Worm (Caenorhabditis elegans) whole organism, L2 larva: ENCODE data around the gene hlh-32.

Experiments used
- C34F6.9 ChIP-seq: fragments of 150-350 bp; optimal IDR thresholded peaks from 2 replicates; lab custom pipeline; 2014; ENCODE audit warnings: missing biosample characterization, missing genetic modification characterization
- F13H6.1 ChIP-seq: sonication (generic microtip); optimal IDR thresholded peaks from 2 replicates; lab custom pipeline; 2016; ENCODE audit warnings: missing genetic modification characterization, missing compliant biosample characterization
- Y55F3AM.14 ChIP-seq: fragments of 200-800 bp; sonication (Bioruptor generic); optimal IDR thresholded peaks from 2 replicates; lab custom pipeline; 2018; ENCODE audit warnings: mild to moderate bottlenecking, missing genetic modification characterization, missing compliant biosample characterization
- alr-1 ChIP-seq: fragments of 150-350 bp; optimal IDR thresholded peaks from 2 replicates; lab custom pipeline; 2014; ENCODE audit warnings: missing biosample characterization, missing genetic modification characterization
- aly-2 ChIP-seq: fragments of 150-350 bp; optimal IDR thresholded peaks from 2 replicates; lab custom pipeline; 2014; ENCODE audit warnings: missing biosample characterization, missing genetic modification characterization
- blmp-1 ChIP-seq: sonication (generic microtip); optimal IDR thresholded peaks from 2 replicates; lab custom pipeline; 2017; ENCODE audit warnings: missing genetic modification characterization, mild to moderate bottlenecking, missing compliant biosample characterization, antibody characterized with exemption, moderate library complexity; ENCODE audit not compliant: insufficient read depth
- ceh-16 ChIP-seq: fragments of 150-350 bp; optimal IDR thresholded peaks from 2 replicates; lab custom pipeline; 2014; ENCODE audit warnings: missing biosample characterization, missing genetic modification characterization
- ceh-82 ChIP-seq: fragments of 150-350 bp; optimal IDR thresholded peaks from 2 replicates; lab custom pipeline; 2014; ENCODE audit warnings: missing biosample characterization, missing genetic modification characterization
- crh-2 ChIP-seq: sonication (generic microtip); optimal IDR thresholded peaks from 2 replicates; lab custom pipeline; 2017; ENCODE audit warnings: missing biosample characterization, missing genetic modification characterization
- dmd-4 ChIP-seq: sonication (generic microtip); optimal IDR thresholded peaks from 2 replicates; lab custom pipeline; 2017; ENCODE audit warnings: missing biosample characterization, missing genetic modification characterization
- elt-1 ChIP-seq: fragments of 150-350 bp; optimal IDR thresholded peaks from 2 replicates; lab custom pipeline; 2014; ENCODE audit warnings: missing biosample characterization, missing genetic modification characterization
- elt-3 ChIP-seq: sonication (generic microtip); optimal IDR thresholded peaks from 2 replicates; lab custom pipeline; 2017; ENCODE audit warnings: missing biosample characterization, missing genetic modification characterization
- fos-1 ChIP-seq: fragments of 150-350 bp; optimal IDR thresholded peaks from 2 replicates; lab custom pipeline; 2014; ENCODE audit warnings: missing biosample characterization, missing genetic modification characterization
- lin-11 ChIP-seq: fragments of 150-350 bp; sonication (generic microtip); optimal IDR thresholded peaks from 2 replicates; lab custom pipeline; 2014; ENCODE audit warnings: missing biosample characterization, missing genetic modification characterization, inconsistent platforms, mixed read lengths
- lin-13 ChIP-seq: fragments of 150-350 bp; optimal IDR thresholded peaks from 2 replicates; lab custom pipeline; 2014; ENCODE audit warnings: missing biosample characterization, missing genetic modification reagents, missing genetic modification characterization
- lin-39 ChIP-seq: fragments of 150-350 bp; optimal IDR thresholded peaks from 2 replicates; lab custom pipeline; 2014; ENCODE audit warnings: missing biosample characterization, missing genetic modification reagents, missing genetic modification characterization
- lsy-2 ChIP-seq, 2 experiments: fragments of 150-350 bp in 1 of 2; sonication (generic microtip) in 1 of 2; optimal IDR thresholded peaks; 2 replicates each; lab custom pipeline; 2014 to 2017; ENCODE audit warnings: missing biosample characterization in 2 of 2, missing genetic modification characterization in 2 of 2
- mab-5 ChIP-seq: fragments of 150-350 bp; optimal IDR thresholded peaks from 2 replicates; lab custom pipeline; 2014; ENCODE audit warnings: missing biosample characterization, missing genetic modification characterization
- mdl-1 ChIP-seq, 2 experiments: fragments of 150-350 bp in 1 of 2; sonication (generic microtip) in 1 of 2; optimal IDR thresholded peaks; 2 replicates each; lab custom pipeline; 2017; ENCODE audit warnings: missing biosample characterization in 2 of 2, missing genetic modification characterization in 2 of 2
- nhr-10 ChIP-seq: sonication (generic microtip); optimal IDR thresholded peaks from 2 replicates; lab custom pipeline; 2017; ENCODE audit warnings: missing biosample characterization, missing genetic modification characterization
- nhr-11 ChIP-seq: fragments of 150-350 bp; optimal IDR thresholded peaks from 2 replicates; lab custom pipeline; 2014; ENCODE audit warnings: missing biosample characterization, missing genetic modification characterization
- nhr-12 ChIP-seq: fragments of 150-350 bp; optimal IDR thresholded peaks from 2 replicates; lab custom pipeline; 2014; ENCODE audit warnings: missing biosample characterization, missing genetic modification characterization
- nhr-21 ChIP-seq: fragments of 150-350 bp; optimal IDR thresholded peaks from 2 replicates; lab custom pipeline; 2014; ENCODE audit warnings: missing biosample characterization, missing genetic modification characterization
- nhr-23 ChIP-seq: fragments of 150-350 bp; optimal IDR thresholded peaks from 2 replicates; lab custom pipeline; 2014; ENCODE audit warnings: missing biosample characterization, missing genetic modification reagents, missing genetic modification characterization
- nhr-237 ChIP-seq: fragments of 150-350 bp; optimal IDR thresholded peaks from 2 replicates; lab custom pipeline; 2014; ENCODE audit warnings: missing biosample characterization, missing genetic modification characterization
- nhr-25 ChIP-seq: fragments of 150-350 bp; sonication (generic microtip); optimal IDR thresholded peaks from 3 replicates; lab custom pipeline; 2014; ENCODE audit warnings: missing biosample characterization, missing genetic modification characterization
- nhr-6 ChIP-seq: fragments of 150-350 bp; optimal IDR thresholded peaks from 2 replicates; lab custom pipeline; 2014; ENCODE audit warnings: missing biosample characterization, missing genetic modification characterization
- skn-1 ChIP-seq: sonication (generic microtip); optimal IDR thresholded peaks from 2 replicates; lab custom pipeline; 2017; ENCODE audit warnings: missing biosample characterization, missing genetic modification characterization
- sma-3 ChIP-seq: sonication (generic microtip); optimal IDR thresholded peaks from 2 replicates; lab custom pipeline; 2016; ENCODE audit warnings: missing genetic modification reagents, missing genetic modification characterization, missing compliant biosample characterization
- sma-9 ChIP-seq, 2 experiments: fragments of 150-350 bp in 1 of 2; sonication (generic microtip) in 1 of 2; optimal IDR thresholded peaks; 2 replicates each; lab custom pipeline; 2014 to 2016; ENCODE audit warnings: missing genetic modification characterization in 2 of 2, mild to moderate bottlenecking in 1 of 2, missing biosample characterization in 1 of 2, missing compliant biosample characterization in 1 of 2, missing genetic modification reagents in 1 of 2, moderate library complexity in 1 of 2
- snpc-4 ChIP-seq: fragments of 150-350 bp; optimal IDR thresholded peaks from 2 replicates; lab custom pipeline; 2014; ENCODE audit warnings: missing biosample characterization, missing genetic modification characterization
- unc-39 ChIP-seq: fragments of 150-350 bp; optimal IDR thresholded peaks from 2 replicates; lab custom pipeline; 2014; ENCODE audit warnings: missing biosample characterization, missing genetic modification characterization
- unc-55 ChIP-seq: fragments of 150-350 bp; sonication (generic microtip); optimal IDR thresholded peaks from 3 replicates; lab custom pipeline; 2014; ENCODE audit warnings: missing biosample characterization, missing genetic modification reagents, missing genetic modification characterization
- ztf-1 ChIP-seq: fragments of 200-800 bp; sonication (Bioruptor generic); conservative IDR thresholded peaks from 2 replicates; pipeline ENCODE4 v1.3.6; 2022; ENCODE audit warnings: missing genetic modification characterization, missing compliant biosample characterization
- ztf-11 ChIP-seq: sonication (generic microtip); optimal IDR thresholded peaks from 2 replicates; lab custom pipeline; 2017; ENCODE audit warnings: missing biosample characterization, missing genetic modification characterization
- ztf-4 ChIP-seq: fragments of 150-350 bp; optimal IDR thresholded peaks from 2 replicates; lab custom pipeline; 2014; ENCODE audit warnings: missing biosample characterization, missing genetic modification characterization

Gene hlh-32

DNA sequence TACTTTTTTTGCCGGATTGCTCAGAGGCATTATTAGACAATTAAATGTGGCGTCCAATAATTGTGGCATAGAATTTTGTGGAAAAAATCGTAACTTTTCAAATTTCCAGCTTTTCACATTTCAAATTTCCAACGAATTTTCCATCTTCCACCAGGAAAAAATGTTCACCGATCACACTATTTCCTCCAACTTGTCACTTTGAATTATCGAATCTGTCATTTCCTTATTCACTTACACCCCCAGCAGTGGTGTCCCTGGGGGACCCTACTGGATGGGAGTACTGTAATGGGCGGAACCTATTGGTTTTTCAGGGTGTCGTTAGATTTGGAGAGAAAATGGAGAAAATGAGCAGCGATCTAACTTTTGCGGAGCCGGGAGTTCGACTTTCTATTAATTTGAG, at the start of gene hlh-32:
hlh-32 (plus strand) TSS at position 301 of the 400 bp plus-strand sequence.
- TF ChIP-seq alr-1 (tag; lab: Kevin White, UChicago), result no peak
- TF ChIP-seq lin-13 (GFP tag; lab: Kevin White, UChicago), result no peak
- TF ChIP-seq nhr-10 (tag; lab: Kevin White, UChicago), result no peak
- no peak for TF ChIP-seq sma-3
- no peak for TF ChIP-seq dmd-4 (tag; lab: Kevin White, UChicago)
- TF ChIP-seq F13H6.1 (tag; lab: Kevin White, UChicago), result no peak
- no peak for TF ChIP-seq nhr-237
- TF ChIP-seq blmp-1, result no peak
- TF ChIP-seq nhr-6, result no peak
- TF ChIP-seq ztf-11 (tag; lab: Kevin White, UChicago), result no peak
- TF ChIP-seq crh-2, result no peak
- no peak for TF ChIP-seq C34F6.9 (tag; lab: Kevin White, UChicago)

ce11 chrIV:16085690-16086089, 46.6 kb upstream of the hlh-32 start:
- TF ChIP-seq nhr-23 (tag; lab: Kevin White, UChicago) (no peak), nhr-237 (no peak), Y55F3AM.14 (GFP tag; lab: Kevin White, UChicago) (no peak), elt-3 (tag; lab: Kevin White, UChicago) (no peak), elt-1 (tag; lab: Kevin White, UChicago) (no peak), mab-5 (tag; lab: Kevin White, UChicago) (no peak), sma-3 (no peak), C34F6.9 (tag; lab: Kevin White, UChicago) (no peak), fos-1 (no peak), crh-2 (no peak), mdl-1 (tag; optimal IDR thresholded peaks at IDR 0.05; lab: Kevin White, UChicago) (no peak), nhr-12 (tag; lab: Kevin White, UChicago) (no peak), nhr-11 (no peak), ceh-16 (tag; lab: Kevin White, UChicago) (no peak), nhr-6 (no peak), nhr-21 (no peak), ceh-82 (tag; lab: Kevin White, UChicago) (no peak), lsy-2 (tag; optimal IDR thresholded peaks at IDR 0.05; lab: Kevin White, UChicago) (no peak), nhr-10 (tag; lab: Kevin White, UChicago) (no peak), dmd-4 (tag; lab: Kevin White, UChicago) (no peak)
- TF ChIP-seq, all 48 proteins: peak for 0

- peak; percentile 9 for TF ChIP-seq unc-55
- no peak for TF ChIP-seq ztf-1
These were observed 12.7 kb upstream of the hlh-32 start for ce11 chrIV:16119577-16119976.

DNA sequence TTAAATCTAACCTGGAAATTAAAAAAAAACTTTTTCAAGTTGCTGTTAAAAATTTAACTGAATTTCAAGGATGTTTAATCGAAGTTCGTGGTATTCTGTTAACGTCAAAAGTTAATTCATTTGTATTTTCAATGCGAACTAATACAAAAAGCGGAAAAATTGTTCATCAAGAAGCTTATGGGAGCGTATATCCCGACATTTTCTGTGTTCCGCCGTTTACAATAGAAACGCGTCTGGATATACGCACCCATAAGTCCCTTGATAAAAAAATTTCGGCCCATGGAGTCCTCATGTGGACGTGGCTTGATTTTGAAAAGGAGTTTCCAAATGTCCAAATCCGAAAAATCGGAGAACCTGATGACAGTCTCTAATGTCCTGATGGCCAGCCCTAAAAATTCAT, 6.5 kb upstream of the hlh-32 start:
- TF ChIP-seq nhr-25 (tag; lab: Kevin White, UChicago), result no peak

ce11 chrIV:16133776-16134175, 1.5 kb downstream of the hlh-32 start:
- TF ChIP-seq mdl-1 (tag; optimal IDR thresholded peaks at IDR 0.05; lab: Kevin White, UChicago), result no peak
- TF ChIP-seq nhr-25 (tag; lab: Kevin White, UChicago), result no peak
- TF ChIP-seq snpc-4 (tag; lab: Kevin White, UChicago), result no peak
- no peak for TF ChIP-seq skn-1 (tag; lab: Kevin White, UChicago)
- no peak for TF ChIP-seq lin-13 (GFP tag; lab: Kevin White, UChicago)
- TF ChIP-seq nhr-21, result no peak
- no peak for TF ChIP-seq lin-11 (tag; lab: Kevin White, UChicago)
- no peak for TF ChIP-seq ztf-4 (tag; lab: Kevin White, UChicago)
- TF ChIP-seq nhr-237, result no peak
- no peak for TF ChIP-seq unc-39 (tag; lab: Kevin White, UChicago)
- no peak for TF ChIP-seq mab-5 (tag; lab: Kevin White, UChicago)
- no peak for TF ChIP-seq lin-39 (tag; lab: Kevin White, UChicago)
- TF ChIP-seq aly-2 (tag; lab: Kevin White, UChicago), result no peak
- TF ChIP-seq C34F6.9 (tag; lab: Kevin White, UChicago), result no peak
- no peak for TF ChIP-seq nhr-23 (tag; lab: Kevin White, UChicago)
- no peak for TF ChIP-seq sma-9 (GFP tag; optimal IDR thresholded peaks at IDR 0.05; lab: Kevin White, UChicago)
- no peak for TF ChIP-seq sma-9 (tag; optimal IDR thresholded peaks at IDR 0.05; lab: Kevin White, UChicago)
